Fruit fly (Drosophila melanogaster): ENCODE results near the gene Ir21a.

Ir21a gene

dm6 chr2L:56865-57264, 31.9 kb upstream of the Ir21a start:
- no peak for TF ChIP-seq brk (GFP tag; optimal IDR thresholded peaks at IDR 0.05)
- no peak for TF ChIP-seq Mio (GFP tag; optimal IDR thresholded peaks at IDR 0.05)
- no peak for TF ChIP-seq dsf (GFP tag; optimal IDR thresholded peaks at IDR 0.05; ENCODE audit: borderline replicate concordance)
- no peak for TF ChIP-seq Myc (optimal IDR thresholded peaks at IDR 0.05)
- TF ChIP-seq CG32264 (GFP tag; optimal IDR thresholded peaks at IDR 0.05), result no peak
- no peak for TF ChIP-seq OdsH (GFP tag; optimal IDR thresholded peaks at IDR 0.05)
- no peak for TF ChIP-seq Sp1 (GFP tag; optimal IDR thresholded peaks at IDR 0.05)
- TF ChIP-seq rgr (GFP tag; optimal IDR thresholded peaks at IDR 0.05), result no peak
- TF ChIP-seq h (GFP tag; optimal IDR thresholded peaks at IDR 0.05), result no peak
- TF ChIP-seq br (GFP tag; optimal IDR thresholded peaks at IDR 0.05), result no peak
- no peak for TF ChIP-seq Dfd (GFP tag; optimal IDR thresholded peaks at IDR 0.05)
- TF ChIP-seq dmrt93B (GFP tag; optimal IDR thresholded peaks at IDR 0.05), result no peak
- no peak for TF ChIP-seq sv (GFP tag; optimal IDR thresholded peaks at IDR 0.05)

- TF ChIP-seq Hr78 (GFP tag; optimal IDR thresholded peaks at IDR 0.05) (no peak), GATAd (GFP tag; optimal IDR thresholded peaks at IDR 0.05) (no peak), sage (GFP tag; optimal IDR thresholded peaks at IDR 0.05) (no peak), Jra (GFP tag; optimal IDR thresholded peaks at IDR 0.05) (no peak), Abd-B (GFP tag; optimal IDR thresholded peaks at IDR 0.05) (no peak), Myc (optimal IDR thresholded peaks at IDR 0.05) (no peak), fru (GFP tag; optimal IDR thresholded peaks at IDR 0.05) (no peak), lola (GFP tag; optimal IDR thresholded peaks at IDR 0.05) (no peak), Vsx2 (GFP tag; optimal IDR thresholded peaks at IDR 0.05; ENCODE audit: partially characterized antibody) (no peak)
Measured at dm6 chr2L:53108-53507, 28.2 kb upstream of the Ir21a start.

dm6 chr2L:35452-35851, 10.5 kb upstream of the Ir21a start:
- TF ChIP-seq CrebA (GFP tag; optimal IDR thresholded peaks at IDR 0.05; ENCODE audit: borderline replicate concordance) (no peak), sage (GFP tag; optimal IDR thresholded peaks at IDR 0.05) (no peak), HLH106 (tag; optimal IDR thresholded peaks at IDR 0.05) (no peak), Myc (optimal IDR thresholded peaks at IDR 0.05) (no peak), OdsH (GFP tag; optimal IDR thresholded peaks at IDR 0.05) (no peak), ey (GFP tag; optimal IDR thresholded peaks at IDR 0.05) (no peak), jim (GFP tag; optimal IDR thresholded peaks at IDR 0.05) (no peak), pan (optimal IDR thresholded peaks at IDR 0.05) (no peak), GATAd (GFP tag; optimal IDR thresholded peaks at IDR 0.05) (no peak)

- TF ChIP-seq CrebA (GFP tag; optimal IDR thresholded peaks at IDR 0.05; ENCODE audit: borderline replicate concordance) (no peak), Sp1 (GFP tag; optimal IDR thresholded peaks at IDR 0.05) (no peak), CG9705 (GFP tag; optimal IDR thresholded peaks at IDR 0.05) (no peak), Dif (GFP tag; optimal IDR thresholded peaks at IDR 0.05; ENCODE audit: partially characterized antibody) (no peak), jim (GFP tag; optimal IDR thresholded peaks at IDR 0.05) (no peak), lola (GFP tag; optimal IDR thresholded peaks at IDR 0.05) (no peak), Hr83 (GFP tag; optimal IDR thresholded peaks at IDR 0.05; ENCODE audit: poor library complexity, severe bottlenecking) (no peak), Hr78 (GFP tag; optimal IDR thresholded peaks at IDR 0.05) (no peak), sv (GFP tag; optimal IDR thresholded peaks at IDR 0.05) (no peak), Hnf4 (GFP tag; optimal IDR thresholded peaks at IDR 0.05) (no peak), tai (GFP tag; optimal IDR thresholded peaks at IDR 0.05) (no peak), Dfd (GFP tag; optimal IDR thresholded peaks at IDR 0.05) (no peak)
Measured at dm6 chr2L:34054-34453, 9.1 kb upstream of the Ir21a start.

dm6 chr2L:21587-21986, 3.4 kb downstream of the Ir21a start:
- TF ChIP-seq Myc (optimal IDR thresholded peaks at IDR 0.05) (peak; percentile 4), sv (GFP tag; optimal IDR thresholded peaks at IDR 0.05) (no peak)

- TF ChIP-seq psq (GFP tag; optimal IDR thresholded peaks at IDR 0.05), result peak; percentile 21
Measured at dm6 chr2L:16712-17111, 8.2 kb downstream of the Ir21a start.

Data from whole organism, wandering third instar larva.